Worm (Caenorhabditis elegans) whole organism, late embryonic: Measurements from ENCODE around the gene fbxa-6.

Experiments used
- ahr-1 ChIP-seq: sonication (generic microtip); optimal IDR thresholded peaks from 2 replicates; lab custom pipeline; 2016; ENCODE audit warnings: missing genetic modification characterization, missing compliant biosample characterization
- ama-1 ChIP-seq: fragments of 150-350 bp; optimal IDR thresholded peaks from 2 replicates; lab custom pipeline; 2014
- che-1 ChIP-seq: sonication (generic microtip); optimal IDR thresholded peaks from 2 replicates; lab custom pipeline; 2016; ENCODE audit warnings: mild to moderate bottlenecking, missing genetic modification characterization, missing compliant biosample characterization
- elt-2 ChIP-seq: sonication (generic microtip); optimal IDR thresholded peaks from 2 replicates; lab custom pipeline; 2016; ENCODE audit warnings: missing genetic modification reagents, missing genetic modification characterization, missing compliant biosample characterization
- elt-4 ChIP-seq: sonication (generic microtip); optimal IDR thresholded peaks from 2 replicates; lab custom pipeline; 2016; ENCODE audit warnings: missing genetic modification characterization, missing compliant biosample characterization
- pag-3 ChIP-seq: sonication (generic microtip); optimal IDR thresholded peaks from 2 replicates; lab custom pipeline; 2016; ENCODE audit warnings: missing compliant biosample characterization, missing genetic modification characterization, borderline replicate concordance
- pax-1 ChIP-seq: fragments of 150-350 bp; optimal IDR thresholded peaks from 2 replicates; lab custom pipeline; 2014; ENCODE audit warnings: missing biosample characterization, missing genetic modification characterization
- pha-4 ChIP-seq: fragments of 150-350 bp; optimal IDR thresholded peaks from 2 replicates; lab custom pipeline; 2018; ENCODE audit warnings: missing biosample characterization, missing genetic modification reagents, missing genetic modification characterization
- pqm-1 ChIP-seq: sonication (generic microtip); optimal IDR thresholded peaks from 2 replicates; lab custom pipeline; 2016; ENCODE audit warnings: missing genetic modification characterization, missing compliant biosample characterization
- tbx-2 ChIP-seq: sonication (generic microtip); optimal IDR thresholded peaks from 2 replicates; lab custom pipeline; 2016; ENCODE audit warnings: missing genetic modification characterization, missing compliant biosample characterization

DNA sequence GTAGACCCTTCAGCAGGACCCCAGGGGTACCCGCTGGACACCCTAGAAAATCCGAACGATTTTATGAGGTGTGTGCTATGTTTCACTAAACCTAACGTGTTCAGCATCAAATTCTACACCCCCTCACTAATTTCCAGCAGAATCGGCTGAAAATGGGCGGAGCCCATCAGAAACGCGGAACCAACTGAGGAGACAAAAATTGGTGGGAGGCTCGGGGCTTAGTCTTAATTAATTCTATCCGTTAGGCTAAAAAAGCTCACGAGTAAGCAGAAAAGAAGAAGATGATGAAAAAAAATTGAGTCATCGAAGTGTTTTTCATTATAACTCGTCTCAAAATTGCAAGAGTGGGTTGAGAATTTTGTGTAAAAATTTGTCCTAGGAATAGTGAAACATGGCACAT lies 25.9 kb upstream of the fbxa-6 start:
- TF ChIP-seq elt-4 (tag; lab: Kevin White, UChicago): no peak
- TF ChIP-seq ama-1: no peak
- no peak for TF ChIP-seq pqm-1 (tag; lab: Kevin White, UChicago)
- no peak for TF ChIP-seq che-1
- TF ChIP-seq pag-3 (tag; lab: Kevin White, UChicago): no peak
- TF ChIP-seq tbx-2 (tag; lab: Kevin White, UChicago): no peak
- TF ChIP-seq pha-4: no peak
- no peak for TF ChIP-seq elt-2 (tag; lab: Kevin White, UChicago)
- no peak for TF ChIP-seq ahr-1
- no peak for TF ChIP-seq pax-1 (tag; lab: Kevin White, UChicago)
